Worm (Caenorhabditis elegans) whole organism, young adult: ENCODE results near the gene cut-1.

ENCODE experiments used
- F49E8.2 ChIP-seq: sonication (generic microtip); optimal IDR thresholded peaks from 3 replicates; lab custom pipeline; 2017; ENCODE audit warnings: missing genetic modification characterization, mild to moderate bottlenecking, missing compliant biosample characterization, antibody characterized with exemption, moderate library complexity; ENCODE audit not compliant: insufficient read depth
- bed-2 ChIP-seq: fragments of 200-800 bp; sonication (Bioruptor generic); IDR thresholded peaks from 2 replicates; pipeline ENCODE4 v1.3.6; 2022; ENCODE audit warnings: missing genetic modification reagents, missing genetic modification characterization, missing compliant biosample characterization
- ets-4 ChIP-seq: fragments of 200-800 bp; sonication (Bioruptor generic); optimal IDR thresholded peaks from 2 replicates; lab custom pipeline; 2018; ENCODE audit warnings: mild to moderate bottlenecking, missing genetic modification characterization, missing compliant biosample characterization
- him-1 ChIP-seq: sonication (generic microtip); optimal IDR thresholded peaks from 2 replicates; lab custom pipeline; 2016; ENCODE audit warnings: missing genotype, missing genetic modification reagents, missing genetic modification characterization, missing compliant biosample characterization
- madf-6 ChIP-seq: fragments of 200-800 bp; sonication (Bioruptor generic); IDR thresholded peaks from 2 replicates; pipeline ENCODE4 v1.3.6; 2022; ENCODE audit warnings: missing genetic modification reagents, missing genetic modification characterization, missing compliant biosample characterization
- mes-4 ChIP-seq: sonication (generic microtip); optimal IDR thresholded peaks from 2 replicates; lab custom pipeline; 2016; ENCODE audit warnings: missing genotype, missing genetic modification characterization, missing compliant biosample characterization
- pha-4 ChIP-seq: fragments of 150-350 bp; sonication (generic microtip); optimal IDR thresholded peaks from 2 replicates; lab custom pipeline; 2014; ENCODE audit warnings: missing biosample characterization, missing genetic modification reagents, missing genetic modification characterization
- snpc-4 ChIP-seq, 5 experiments: fragments of 150-350 bp in 1 of 5; sonication (generic microtip) in 4 of 5; optimal IDR thresholded peaks; 2 replicates each; lab custom pipeline; 2014 to 2018; ENCODE audit warnings: missing genetic modification characterization in 5 of 5, missing biosample characterization in 3 of 5, antibody characterized with exemption in 2 of 5, mild to moderate bottlenecking in 2 of 5, missing compliant biosample characterization in 2 of 5, missing genotype in 2 of 5, moderate library complexity in 2 of 5, missing genetic modification reagents in 1 of 5
- unc-62 ChIP-seq: fragments of 150-350 bp; optimal IDR thresholded peaks from 2 replicates; lab custom pipeline; 2014; ENCODE audit warnings: missing biosample characterization, missing genetic modification reagents, missing genetic modification characterization
- ztf-28 ChIP-seq: fragments of 200-800 bp; sonication (Bioruptor generic); IDR thresholded peaks from 2 replicates; pipeline ENCODE4 v1.3.6; 2022; ENCODE audit warnings: missing genetic modification reagents, missing genetic modification characterization, missing compliant biosample characterization

DNA sequence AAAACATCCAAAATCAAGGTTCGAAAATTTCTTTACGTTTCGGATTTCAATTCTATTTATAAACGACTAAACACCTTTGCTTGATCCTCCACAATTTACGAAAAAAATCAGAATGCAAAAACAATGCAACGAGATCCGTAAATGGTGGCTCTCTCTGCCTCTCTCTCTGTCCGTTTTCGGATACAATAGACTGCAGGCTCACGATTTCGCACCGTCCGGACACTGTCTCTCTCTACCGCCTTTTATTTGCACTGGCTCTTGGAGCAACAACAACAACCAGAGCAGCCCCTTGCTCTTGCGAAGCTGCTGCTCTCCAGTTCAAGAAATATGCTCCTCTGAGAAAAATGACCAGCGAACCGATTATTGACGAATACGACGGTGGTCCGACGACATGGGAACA is 43.3 kb downstream of the cut-1 start, which contains the start of gene T24F1.7:
- TF ChIP-seq ets-4 (GFP tag; lab: Kevin White, UChicago), result no peak
- no peak for TF ChIP-seq bed-2
- TF ChIP-seq snpc-4 (GFP tag; optimal IDR thresholded peaks at IDR 0.05; lab: Kevin White, UChicago), result no peak
- TF ChIP-seq snpc-4 (tag; optimal IDR thresholded peaks at IDR 0.05; lab: Kevin White, UChicago), result no peak
- no peak for TF ChIP-seq madf-6 (GFP tag; lab: Robert Waterston, UW)
- no peak for TF ChIP-seq pha-4
- no peak for TF ChIP-seq ztf-28 (GFP tag; lab: Robert Waterston, UW)
- TF ChIP-seq F49E8.2 (tag; lab: Kevin White, UChicago), result no peak
- TF ChIP-seq him-1 (tag; lab: Kevin White, UChicago), result no peak
- TF ChIP-seq unc-62 (GFP tag; lab: Kevin White, UChicago), result no peak
- TF ChIP-seq mes-4, result no peak
